Fruit fly (Drosophila melanogaster): Measurements from ENCODE around the gene CG33490.

DNA sequence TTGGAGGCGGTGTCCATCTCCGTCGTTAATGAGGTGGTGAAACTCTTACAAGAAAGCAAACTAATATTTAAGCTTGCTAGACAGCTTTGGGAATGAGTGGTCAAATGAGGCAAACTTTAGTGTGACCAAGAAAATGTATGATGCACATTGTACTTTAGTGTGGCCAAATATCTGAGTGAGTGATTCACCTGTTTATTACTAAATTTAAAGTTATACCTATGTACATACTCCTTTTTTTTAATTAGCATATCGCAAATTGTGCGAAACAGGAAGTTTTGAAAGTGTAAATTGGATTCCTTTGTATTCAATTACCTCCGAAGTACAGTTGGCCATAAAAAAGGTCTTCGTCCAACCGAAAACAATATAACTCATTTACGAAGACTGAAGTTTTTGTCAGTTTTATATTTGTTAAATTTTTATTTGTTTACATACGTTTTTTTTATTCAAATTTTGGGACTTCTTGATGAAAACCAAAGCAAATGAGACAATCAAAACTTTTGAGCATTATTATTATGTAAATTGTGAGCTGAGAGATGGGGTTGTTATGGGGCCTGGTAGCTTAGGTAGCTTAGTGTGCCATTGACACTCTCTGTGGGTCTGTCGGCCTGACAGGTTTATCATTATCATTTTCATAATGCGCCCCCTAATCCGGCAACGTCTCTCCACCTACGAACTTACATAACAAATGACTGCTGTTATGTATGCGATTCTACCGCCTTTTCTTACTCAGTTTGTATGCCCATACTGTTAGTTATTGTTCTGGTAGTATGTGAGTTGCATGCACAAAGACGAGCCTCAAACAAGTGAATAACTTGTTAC, 34.7 kb downstream of the CG33490 start:
- TF ChIP-seq usp (GFP tag; optimal IDR thresholded peaks at IDR 0.05) (no peak), pan (optimal IDR thresholded peaks at IDR 0.05) (no peak)

Measured in whole organism.